Worm (Caenorhabditis elegans): ENCODE measurements around the gene glc-4.

Gene glc-4

DNA sequence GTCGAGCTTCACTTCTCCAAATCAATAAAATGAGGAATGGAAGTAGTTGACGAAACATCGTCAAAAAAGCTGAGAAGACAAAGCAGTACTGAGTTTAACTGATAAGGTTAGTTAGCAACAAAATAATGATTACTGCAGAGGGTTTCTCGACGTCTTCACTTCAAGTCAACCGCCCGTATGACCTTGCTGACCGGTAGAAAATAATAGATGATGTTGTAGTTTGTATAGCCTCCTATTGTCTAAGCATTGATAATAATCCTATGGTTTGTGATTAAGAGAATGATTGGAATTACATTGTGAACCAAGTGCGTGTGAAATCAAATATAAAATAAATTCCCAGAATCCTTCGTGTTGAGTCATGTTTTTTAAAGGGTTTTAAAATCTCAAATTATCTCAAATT, 24.6 kb upstream of the glc-4 start, which contains the start of gene E04F6.6:
TSS of gene E04F6.6 (minus strand) at position 258 of the 400 bp plus-strand sequence.
- TF ChIP-seq elt-1 (tag; optimal IDR thresholded peaks at IDR 0.05): no peak
- no peak for TF ChIP-seq snpc-4 (tag; optimal IDR thresholded peaks at IDR 0.05)
- no peak for TF ChIP-seq ceh-82 (tag; optimal IDR thresholded peaks at IDR 0.05)
- no peak for TF ChIP-seq ztf-4 (tag; optimal IDR thresholded peaks at IDR 0.05)
- TF ChIP-seq lin-11 (tag; optimal IDR thresholded peaks at IDR 0.05): no peak
- no peak for TF ChIP-seq crh-2 (tag; optimal IDR thresholded peaks at IDR 0.05)
- no peak for TF ChIP-seq sma-9 (GFP tag; optimal IDR thresholded peaks at IDR 0.05)
- no peak for TF ChIP-seq sma-9 (tag; optimal IDR thresholded peaks at IDR 0.05)
- TF ChIP-seq ZK546.5 (tag; optimal IDR thresholded peaks at IDR 0.05): no peak
- TF ChIP-seq nhr-25 (tag; optimal IDR thresholded peaks at IDR 0.05): no peak
- no peak for TF ChIP-seq F13H6.1 (tag; optimal IDR thresholded peaks at IDR 0.05)
- no peak for TF ChIP-seq egl-27 (tag; optimal IDR thresholded peaks at IDR 0.05)
- TF ChIP-seq alr-1 (tag; optimal IDR thresholded peaks at IDR 0.05): no peak
- no peak for TF ChIP-seq nhr-129 (tag; optimal IDR thresholded peaks at IDR 0.05)
- no peak for TF ChIP-seq peb-1 (tag; optimal IDR thresholded peaks at IDR 0.05)
- TF ChIP-seq skn-1 (tag; optimal IDR thresholded peaks at IDR 0.05): no peak
- TF ChIP-seq nhr-12 (tag; optimal IDR thresholded peaks at IDR 0.05): no peak
- TF ChIP-seq ceh-16 (tag; optimal IDR thresholded peaks at IDR 0.05): no peak
- no peak for TF ChIP-seq nhr-6 (tag; optimal IDR thresholded peaks at IDR 0.05)
- TF ChIP-seq lin-13 (GFP tag; optimal IDR thresholded peaks at IDR 0.05): no peak

DNA sequence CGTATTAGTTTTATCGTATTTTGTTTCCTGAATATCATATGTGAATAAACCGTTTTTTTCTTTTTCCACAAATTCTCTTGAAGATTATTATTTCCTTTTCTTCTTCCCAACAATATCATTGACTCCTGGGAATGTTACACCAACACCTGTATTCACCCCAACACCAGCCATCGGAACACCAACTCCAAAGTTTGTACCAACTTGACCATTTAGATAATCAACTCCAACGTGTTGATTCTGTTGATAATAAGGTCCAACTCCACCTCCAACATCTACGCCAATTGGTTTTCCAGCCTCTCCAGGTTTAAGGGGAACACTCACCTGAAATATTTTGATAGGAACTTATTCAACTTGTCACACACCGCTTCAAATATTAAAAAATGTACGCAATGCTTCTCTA, 22.7 kb upstream of the glc-4 start:
- TF ChIP-seq crh-2 (tag; optimal IDR thresholded peaks at IDR 0.05): peak; percentile 32
- TF ChIP-seq blmp-1 (tag; optimal IDR thresholded peaks at IDR 0.05; ENCODE audit: insufficient read depth): no peak

DNA sequence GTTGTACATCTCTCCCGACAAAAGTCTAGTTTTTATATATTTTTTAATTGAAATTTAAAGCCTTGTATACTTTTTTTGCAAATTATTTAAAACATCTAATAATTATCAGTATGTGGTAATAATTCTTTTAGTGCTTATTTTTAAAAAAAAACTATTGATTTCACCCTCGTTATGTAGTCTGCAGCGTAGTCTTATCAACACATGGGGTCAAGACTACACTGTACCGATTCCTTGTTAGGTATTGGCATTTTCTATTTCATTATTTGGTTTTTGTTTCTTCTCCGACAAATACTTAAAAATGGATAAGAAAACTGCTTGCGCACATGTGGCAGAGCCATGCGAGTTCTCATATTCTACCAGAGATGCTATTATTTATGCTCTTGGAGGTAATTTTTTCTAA, 21.3 kb upstream of the glc-4 start, which contains the start of gene maoc-1:
TSS of gene maoc-1 (plus strand) at position 237 of the 400 bp plus-strand sequence.
- TF ChIP-seq sem-4 (tag; optimal IDR thresholded peaks at IDR 0.05) (no peak), sma-9 (GFP tag; optimal IDR thresholded peaks at IDR 0.05) (peak; percentile 13), sma-9 (tag; optimal IDR thresholded peaks at IDR 0.05) (no peak), fos-1 (tag; optimal IDR thresholded peaks at IDR 0.05) (peak; percentile 25)

DNA sequence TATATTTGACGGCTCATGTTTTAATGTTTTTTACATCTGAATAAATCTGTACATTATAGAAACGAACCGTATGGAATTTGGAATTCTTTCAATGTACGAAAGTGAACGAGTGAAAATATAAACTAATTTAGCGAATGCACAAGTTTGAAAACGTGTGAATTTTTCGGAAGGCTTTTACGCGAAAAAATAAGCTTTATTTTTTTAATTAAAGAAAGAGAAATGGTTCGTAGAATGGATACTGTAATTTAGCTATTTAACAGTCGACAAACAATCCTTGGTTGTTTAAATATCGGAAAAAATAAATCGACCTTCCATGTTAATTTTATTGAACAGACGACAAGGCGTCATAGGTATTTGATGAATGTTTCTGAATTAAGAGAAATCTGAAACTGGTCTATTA, 20.8 kb upstream of the glc-4 start, which contains the start of gene acdh-12:
TSS of gene acdh-12 (minus strand) at position 101 of the 400 bp plus-strand sequence.
- TF ChIP-seq fos-1 (tag; optimal IDR thresholded peaks at IDR 0.05) (no peak), alr-1 (tag; optimal IDR thresholded peaks at IDR 0.05) (no peak), zag-1 (tag; optimal IDR thresholded peaks at IDR 0.05) (no peak), sem-4 (tag; optimal IDR thresholded peaks at IDR 0.05) (no peak), Y55F3AM.14 (GFP tag; optimal IDR thresholded peaks at IDR 0.05) (no peak), lin-39 (tag; optimal IDR thresholded peaks at IDR 0.05) (no peak), skn-1 (tag; optimal IDR thresholded peaks at IDR 0.05) (no peak), blmp-1 (tag; optimal IDR thresholded peaks at IDR 0.05; ENCODE audit: insufficient read depth) (no peak), mbf-1 (tag; optimal IDR thresholded peaks at IDR 0.05) (no peak), peb-1 (tag; optimal IDR thresholded peaks at IDR 0.05) (no peak), snpc-4 (tag; optimal IDR thresholded peaks at IDR 0.05) (no peak), nhr-21 (tag; optimal IDR thresholded peaks at IDR 0.05) (no peak), mab-5 (tag; optimal IDR thresholded peaks at IDR 0.05) (no peak), ztf-1 (GFP tag; conservative IDR thresholded peaks at IDR 0.05) (no peak), nhr-25 (tag; optimal IDR thresholded peaks at IDR 0.05) (no peak), ztf-11 (tag; optimal IDR thresholded peaks at IDR 0.05) (no peak), egl-27 (tag; optimal IDR thresholded peaks at IDR 0.05) (no peak), ceh-82 (tag; optimal IDR thresholded peaks at IDR 0.05) (no peak), lin-13 (GFP tag; optimal IDR thresholded peaks at IDR 0.05) (no peak), nhr-12 (tag; optimal IDR thresholded peaks at IDR 0.05) (no peak)

DNA sequence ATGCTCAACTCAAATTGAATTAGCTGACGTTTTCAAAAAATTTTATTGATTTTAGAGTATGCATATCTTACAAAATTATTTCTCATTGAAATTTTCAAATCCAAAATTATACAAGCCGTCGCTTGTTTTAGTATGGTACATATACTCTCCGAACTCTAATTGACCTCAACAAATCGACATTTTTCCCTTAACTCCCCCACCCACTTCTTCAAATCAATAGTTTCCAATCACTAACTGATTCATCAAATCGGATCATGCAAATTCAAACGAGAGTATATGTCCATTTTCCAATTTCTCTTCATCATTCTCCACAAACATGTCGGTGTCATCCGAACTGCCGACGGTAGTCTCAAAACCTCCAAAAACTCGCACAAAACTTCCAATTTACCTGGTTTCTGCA, 14.4 kb upstream of the glc-4 start, which contains the start of gene E04F6.4:
TSS of gene E04F6.4 (plus strand) at position 301 of the 400 bp plus-strand sequence.
- TF ChIP-seq snpc-4 (tag; optimal IDR thresholded peaks at IDR 0.05): no peak
- no peak for TF ChIP-seq crh-2 (tag; optimal IDR thresholded peaks at IDR 0.05)
- TF ChIP-seq sma-9 (GFP tag; optimal IDR thresholded peaks at IDR 0.05): no peak
- TF ChIP-seq sma-9 (tag; optimal IDR thresholded peaks at IDR 0.05): no peak
- TF ChIP-seq nhr-77 (tag; optimal IDR thresholded peaks at IDR 0.05): no peak
- TF ChIP-seq peb-1 (tag; optimal IDR thresholded peaks at IDR 0.05): no peak
- TF ChIP-seq nhr-6 (tag; optimal IDR thresholded peaks at IDR 0.05): no peak
- TF ChIP-seq C34F6.9 (tag; optimal IDR thresholded peaks at IDR 0.05): no peak
- TF ChIP-seq nhr-12 (tag; optimal IDR thresholded peaks at IDR 0.05): no peak
- no peak for TF ChIP-seq ztf-4 (tag; optimal IDR thresholded peaks at IDR 0.05)
- TF ChIP-seq ama-1 (optimal IDR thresholded peaks at IDR 0.05): no peak
- no peak for TF ChIP-seq sma-3 (GFP tag; optimal IDR thresholded peaks at IDR 0.05)
- no peak for TF ChIP-seq nhr-25 (tag; optimal IDR thresholded peaks at IDR 0.05)
- TF ChIP-seq lsy-2 (tag; optimal IDR thresholded peaks at IDR 0.05): no peak
- no peak for TF ChIP-seq lin-11 (tag; optimal IDR thresholded peaks at IDR 0.05)
- TF ChIP-seq mab-5 (tag; optimal IDR thresholded peaks at IDR 0.05): no peak
- no peak for TF ChIP-seq dmd-4 (tag; optimal IDR thresholded peaks at IDR 0.05)
